Fruit fly (Drosophila melanogaster): ENCODE measurements around the gene sip2.

dm6 chr2L:6967422-6968012 is 3.6 kb upstream of the sip2 start, which contains the start of gene Sumo:
- TF ChIP-seq CG8478 (optimal IDR thresholded peaks at IDR 0.05), result no peak
- TF ChIP-seq CTCF (optimal IDR thresholded peaks at IDR 0.05), result no peak

All from S2 (cell line).